Fruit fly (Drosophila melanogaster) S2 (cell line): ENCODE data around the gene Pdp.

Experiments used
- CG8478 ChIP-seq: fragments of >200 bp; optimal IDR thresholded peaks from 2 replicates; lab custom pipeline; 2018
- CTCF ChIP-seq, 2 experiments: fragments of >200 bp; optimal IDR thresholded peaks; 2 replicates each; lab custom pipeline; 2018

DNA sequence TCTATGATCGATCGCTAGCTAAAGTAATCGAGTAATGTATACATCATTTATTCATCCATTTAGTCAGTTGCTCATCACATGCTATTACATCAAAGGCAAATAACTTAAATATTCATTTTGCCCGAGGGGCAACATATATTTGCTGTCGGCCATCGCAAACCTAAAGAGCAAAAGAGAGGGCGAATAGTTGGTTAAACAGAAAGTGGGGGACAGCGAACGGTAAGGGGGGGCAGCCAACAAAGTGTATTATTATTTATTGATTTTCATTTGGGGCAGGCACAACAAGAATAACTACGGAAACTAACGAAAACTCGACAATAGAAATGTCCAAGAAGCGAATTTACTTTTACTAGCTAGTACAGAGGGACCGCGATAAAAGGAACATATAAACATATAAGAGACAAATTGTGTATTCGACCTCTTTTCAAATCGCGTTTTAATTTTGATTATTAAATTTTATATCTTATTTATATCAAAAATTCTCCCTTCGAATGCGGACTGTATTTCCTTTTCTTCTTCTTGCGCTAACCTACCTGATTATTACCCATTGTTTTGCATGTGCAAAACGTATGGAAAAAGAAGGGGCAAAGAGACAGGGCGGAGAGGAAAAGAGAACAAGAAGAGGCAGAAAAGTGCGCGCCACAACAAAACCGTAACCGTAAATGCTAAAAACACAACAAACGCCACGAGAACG lies 43.1 kb downstream of the Pdp start:
- no peak for TF ChIP-seq CTCF (optimal IDR thresholded peaks at IDR 0.05; lab: Kevin White, UChicago)
- no peak for TF ChIP-seq CG8478 (lab: Kevin White, UChicago)
